Fruit fly (Drosophila melanogaster) whole organism, embryonic: ENCODE data around the gene CG7970.

Experiments used
- CG12942 ChIP-seq: fragments of 200-800 bp; sonication (Bioruptor generic); optimal IDR thresholded peaks from 3 replicates; lab custom pipeline; 2016; ENCODE audit warnings: missing biosample characterization, missing genetic modification characterization
- CG14667 ChIP-seq: fragments of 200-800 bp; sonication (Bioruptor generic); IDR thresholded peaks from 2 replicates; pipeline ENCODE4 v1.3.6; 2022; ENCODE audit warnings: missing biosample characterization, missing genetic modification characterization
- CG14860 ChIP-seq: fragments of 200-800 bp; sonication (Bioruptor generic); IDR thresholded peaks from 3 replicates; pipeline ENCODE4 v1.3.6; 2022; ENCODE audit warnings: missing biosample characterization, missing genetic modification characterization; ENCODE audit not compliant: partially characterized antibody
- CG15269 ChIP-seq: fragments of 200-800 bp; sonication (Bioruptor generic); optimal IDR thresholded peaks from 2 replicates; lab custom pipeline; 2018; ENCODE audit warnings: missing biosample characterization, mild to moderate bottlenecking, missing genetic modification characterization, moderate library complexity
- CG17802 ChIP-seq: fragments of 200-800 bp; sonication (Bioruptor generic); optimal IDR thresholded peaks from 2 replicates; lab custom pipeline; 2018; ENCODE audit warnings: missing biosample characterization, mild to moderate bottlenecking, missing genetic modification characterization, moderate library complexity
- CG18262 ChIP-seq: fragments of 200-800 bp; optimal IDR thresholded peaks from 3 replicates; lab custom pipeline; 2019; ENCODE audit warnings: missing biosample characterization, mild to moderate bottlenecking, missing genetic modification characterization, moderate library complexity
- CG18764 ChIP-seq: fragments of 200-800 bp; sonication (Bioruptor generic); optimal IDR thresholded peaks from 3 replicates; lab custom pipeline; 2016; ENCODE audit warnings: missing biosample characterization, missing genetic modification characterization
- CG2202 ChIP-seq: fragments of 200-800 bp; sonication (Bioruptor generic); optimal IDR thresholded peaks from 2 replicates; lab custom pipeline; 2018; ENCODE audit warnings: missing biosample characterization, mild to moderate bottlenecking, missing genetic modification characterization
- CG32767 ChIP-seq: fragments of 200-800 bp; sonication (Bioruptor generic); IDR thresholded peaks from 2 replicates; pipeline ENCODE4 v1.3.6; 2022; ENCODE audit warnings: missing biosample characterization, missing genetic modification characterization
- CG4404 ChIP-seq: fragments of 200-800 bp; sonication (Bioruptor generic); IDR thresholded peaks from 2 replicates; pipeline ENCODE4 v1.3.6; 2022; ENCODE audit warnings: missing biosample characterization, missing genetic modification characterization
- CG6272 ChIP-seq: fragments of 200-800 bp; sonication (Bioruptor generic); IDR thresholded peaks from 2 replicates; pipeline ENCODE4 v1.3.6; 2022; ENCODE audit warnings: missing biosample characterization, missing genetic modification characterization
- CG6683 ChIP-seq: fragments of 200-800 bp; sonication (Bioruptor generic); optimal IDR thresholded peaks from 2 replicates; lab custom pipeline; 2017; ENCODE audit warnings: missing biosample characterization, mild to moderate bottlenecking, missing genetic modification characterization, missing genetic modification reagents
- CG6689 ChIP-seq: fragments of 200-800 bp; sonication (Bioruptor generic); IDR thresholded peaks from 2 replicates; pipeline ENCODE4 v1.3.6; 2022; ENCODE audit warnings: missing biosample characterization, missing genetic modification characterization
- CG6813 ChIP-seq: fragments of 200-800 bp; sonication (Bioruptor generic); optimal IDR thresholded peaks from 2 replicates; lab custom pipeline; 2017; ENCODE audit warnings: missing biosample characterization, missing genetic modification characterization, mild to moderate bottlenecking, moderate library complexity, missing genetic modification reagents
- CG7839 ChIP-seq: fragments of 200-800 bp; sonication (Bioruptor generic); optimal IDR thresholded peaks from 3 replicates; lab custom pipeline; 2018; ENCODE audit warnings: missing biosample characterization, mild to moderate bottlenecking, missing genetic modification characterization, moderate library complexity
- CG8478 ChIP-seq: fragments of >200 bp; optimal IDR thresholded peaks from 2 replicates; lab custom pipeline; 2018
- CG8944 ChIP-seq: fragments of 200-800 bp; sonication (Bioruptor generic); optimal IDR thresholded peaks from 3 replicates; lab custom pipeline; 2016; ENCODE audit warnings: missing biosample characterization, missing genetic modification characterization
- CG9609 ChIP-seq: fragments of 200-800 bp; sonication (Bioruptor generic); optimal IDR thresholded peaks from 3 replicates; lab custom pipeline; 2016; ENCODE audit warnings: missing biosample characterization, missing genetic modification characterization
- D19A ChIP-seq: fragments of 200-800 bp; optimal IDR thresholded peaks from 3 replicates; lab custom pipeline; 2019; ENCODE audit warnings: missing biosample characterization, mild to moderate bottlenecking, missing genetic modification characterization, moderate library complexity
- D19B ChIP-seq: fragments of 200-800 bp; sonication (Bioruptor generic); optimal IDR thresholded peaks from 2 replicates; lab custom pipeline; 2017; ENCODE audit warnings: missing biosample characterization, mild to moderate bottlenecking, missing genetic modification characterization
- Dip2 ChIP-seq: fragments of 200-800 bp; sonication (Bioruptor generic); IDR thresholded peaks from 2 replicates; pipeline ENCODE4 v1.3.6; 2022; ENCODE audit warnings: missing biosample characterization, missing genetic modification characterization
- Doc2 ChIP-seq: fragments of 200-800 bp; sonication (Bioruptor generic); IDR thresholded peaks from 2 replicates; pipeline ENCODE4 v1.3.6; 2022; ENCODE audit warnings: missing biosample characterization, missing genetic modification characterization
- Eip74EF ChIP-seq, 2 experiments: fragments of 200-800 bp in 1 of 2; fragments of >200 bp in 1 of 2; sonication (Bioruptor generic) in 1 of 2; optimal IDR thresholded peaks; 2 replicates each; lab custom pipeline; 2017 to 2019; ENCODE audit warnings: missing biosample characterization in 2 of 2, missing genetic modification characterization in 2 of 2, mild to moderate bottlenecking in 1 of 2, moderate library complexity in 1 of 2
- HHEX ChIP-seq: fragments of 200-800 bp; sonication (Bioruptor generic); optimal IDR thresholded peaks from 3 replicates; lab custom pipeline; 2017; ENCODE audit warnings: missing biosample characterization, mild to moderate bottlenecking, missing genetic modification characterization, missing genetic modification reagents
- HLH3B ChIP-seq: fragments of 200-800 bp; sonication (Bioruptor generic); IDR thresholded peaks from 2 replicates; pipeline ENCODE4 v1.3.6; 2022; ENCODE audit warnings: missing biosample characterization, missing genetic modification characterization
- HLH4C ChIP-seq: fragments of 200-800 bp; sonication (Bioruptor generic); IDR thresholded peaks from 3 replicates; pipeline ENCODE4 v1.3.6; 2022; ENCODE audit warnings: missing biosample characterization, missing genetic modification characterization; ENCODE audit not compliant: partially characterized antibody
- Max ChIP-seq: fragments of 200-800 bp; sonication (Bioruptor generic); optimal IDR thresholded peaks from 2 replicates; lab custom pipeline; 2016; ENCODE audit warnings: missing biosample characterization, mild to moderate bottlenecking, missing genetic modification characterization
- Nf-YC ChIP-seq: fragments of 200-800 bp; optimal IDR thresholded peaks from 3 replicates; lab custom pipeline; 2019; ENCODE audit warnings: missing biosample characterization, mild to moderate bottlenecking, missing genetic modification characterization, moderate library complexity
- Sin3A ChIP-seq: fragments of >200 bp; optimal IDR thresholded peaks from 2 replicates; lab custom pipeline; 2018
- Taf1 ChIP-seq: fragments of 200-800 bp; sonication (Bioruptor generic); IDR thresholded peaks from 2 replicates; pipeline ENCODE4 v1.3.6; 2022; ENCODE audit warnings: missing biosample characterization, missing genetic modification characterization
- Tbp ChIP-seq: fragments of >200 bp; optimal IDR thresholded peaks from 2 replicates; lab custom pipeline; 2018; ENCODE audit warnings: missing biosample characterization, missing genetic modification characterization
- abd-A ChIP-seq: fragments of 200-800 bp; sonication (Bioruptor generic); optimal IDR thresholded peaks from 3 replicates; lab custom pipeline; 2019; ENCODE audit warnings: missing biosample characterization, mild to moderate bottlenecking, missing genetic modification characterization, moderate library complexity
- al ChIP-seq: fragments of 200-800 bp; sonication (Bioruptor generic); IDR thresholded peaks from 2 replicates; pipeline ENCODE4 v1.3.6; 2022; ENCODE audit warnings: missing biosample characterization, missing genetic modification characterization
- bab2 ChIP-seq: fragments of 200-800 bp; sonication (Bioruptor generic); optimal IDR thresholded peaks from 2 replicates; lab custom pipeline; 2016; ENCODE audit warnings: missing biosample characterization, missing genetic modification characterization
- bigmax ChIP-seq: fragments of 200-800 bp; sonication (Bioruptor generic); optimal IDR thresholded peaks from 2 replicates; lab custom pipeline; 2018; ENCODE audit warnings: missing biosample characterization, mild to moderate bottlenecking, missing genetic modification characterization
- caup ChIP-seq: fragments of 200-800 bp; sonication (Bioruptor generic); optimal IDR thresholded peaks from 3 replicates; lab custom pipeline; 2017; ENCODE audit warnings: missing biosample characterization, mild to moderate bottlenecking, missing genetic modification characterization, moderate library complexity; ENCODE audit not compliant: severe bottlenecking
- chm ChIP-seq: fragments of 200-800 bp; sonication (Bioruptor generic); IDR thresholded peaks from 2 replicates; pipeline ENCODE4 v1.3.6; 2022; ENCODE audit warnings: missing biosample characterization, missing genetic modification characterization
- da ChIP-seq: fragments of 200-800 bp; sonication (Bioruptor generic); optimal IDR thresholded peaks from 2 replicates; lab custom pipeline; 2016; ENCODE audit warnings: missing biosample characterization, missing genetic modification characterization
- dm ChIP-seq: fragments of 200-800 bp; sonication (Bioruptor generic); optimal IDR thresholded peaks from 3 replicates; lab custom pipeline; 2016; ENCODE audit warnings: missing biosample characterization, missing genetic modification characterization
- ems ChIP-seq: fragments of 200-800 bp; sonication (Bioruptor generic); optimal IDR thresholded peaks from 3 replicates; lab custom pipeline; 2016; ENCODE audit warnings: missing biosample characterization, missing genetic modification characterization
- fd96Cb ChIP-seq: fragments of 200-800 bp; sonication (Bioruptor generic); optimal IDR thresholded peaks from 2 replicates; lab custom pipeline; 2018; ENCODE audit warnings: missing biosample characterization, mild to moderate bottlenecking, missing genetic modification characterization, moderate library complexity
- gem ChIP-seq: fragments of 200-800 bp; sonication (Bioruptor generic); optimal IDR thresholded peaks from 2 replicates; lab custom pipeline; 2019; ENCODE audit warnings: missing biosample characterization, mild to moderate bottlenecking, missing genetic modification characterization, moderate library complexity
- lola ChIP-seq, 3 experiments: fragments of >200 bp in 2 of 3; fragments of 200-800 bp in 1 of 3; sonication (Bioruptor generic) in 1 of 3; optimal IDR thresholded peaks; 2 replicates each; lab custom pipeline; 2017 to 2019; ENCODE audit warnings: missing biosample characterization in 3 of 3, missing genetic modification characterization in 3 of 3, mild to moderate bottlenecking in 1 of 3, moderate library complexity in 1 of 3
- maf-S ChIP-seq: fragments of 200-800 bp; sonication (Bioruptor generic); optimal IDR thresholded peaks from 2 replicates; lab custom pipeline; 2016; ENCODE audit warnings: missing biosample characterization, missing genetic modification characterization
- nerfin-1 ChIP-seq: fragments of 200-800 bp; sonication (Bioruptor generic); optimal IDR thresholded peaks from 3 replicates; lab custom pipeline; 2019; ENCODE audit warnings: missing biosample characterization, mild to moderate bottlenecking, missing genetic modification characterization, moderate library complexity
- pfk ChIP-seq: fragments of 200-800 bp; sonication (Bioruptor generic); optimal IDR thresholded peaks from 2 replicates; lab custom pipeline; 2018; ENCODE audit warnings: missing biosample characterization, mild to moderate bottlenecking, missing genetic modification characterization, moderate library complexity
- sc ChIP-seq, 3 experiments: fragments of >200 bp in 2 of 3; fragments of 200-800 bp in 1 of 3; sonication (Bioruptor generic) in 1 of 3; optimal IDR thresholded peaks; 2 replicates in 2 of 3; 3 replicates in 1 of 3; lab custom pipeline; 2017; ENCODE audit warnings: mild to moderate bottlenecking in 1 of 3, missing biosample characterization in 1 of 3, missing genetic modification characterization in 1 of 3, missing genetic modification reagents in 1 of 3
- tna ChIP-seq: fragments of 200-800 bp; sonication (Bioruptor generic); IDR thresholded peaks from 2 replicates; pipeline ENCODE4 v1.3.6; 2022; ENCODE audit warnings: missing biosample characterization, missing genetic modification characterization; ENCODE audit not compliant: partially characterized antibody
- usp ChIP-seq: fragments of >200 bp; optimal IDR thresholded peaks from 2 replicates; lab custom pipeline; 2017; ENCODE audit warnings: missing biosample characterization, missing genetic modification characterization
- wdn ChIP-seq: fragments of 200-800 bp; sonication (Bioruptor generic); IDR thresholded peaks from 2 replicates; pipeline ENCODE4 v1.3.6; 2022; ENCODE audit warnings: missing biosample characterization, missing genetic modification characterization

The CG7970 gene

DNA sequence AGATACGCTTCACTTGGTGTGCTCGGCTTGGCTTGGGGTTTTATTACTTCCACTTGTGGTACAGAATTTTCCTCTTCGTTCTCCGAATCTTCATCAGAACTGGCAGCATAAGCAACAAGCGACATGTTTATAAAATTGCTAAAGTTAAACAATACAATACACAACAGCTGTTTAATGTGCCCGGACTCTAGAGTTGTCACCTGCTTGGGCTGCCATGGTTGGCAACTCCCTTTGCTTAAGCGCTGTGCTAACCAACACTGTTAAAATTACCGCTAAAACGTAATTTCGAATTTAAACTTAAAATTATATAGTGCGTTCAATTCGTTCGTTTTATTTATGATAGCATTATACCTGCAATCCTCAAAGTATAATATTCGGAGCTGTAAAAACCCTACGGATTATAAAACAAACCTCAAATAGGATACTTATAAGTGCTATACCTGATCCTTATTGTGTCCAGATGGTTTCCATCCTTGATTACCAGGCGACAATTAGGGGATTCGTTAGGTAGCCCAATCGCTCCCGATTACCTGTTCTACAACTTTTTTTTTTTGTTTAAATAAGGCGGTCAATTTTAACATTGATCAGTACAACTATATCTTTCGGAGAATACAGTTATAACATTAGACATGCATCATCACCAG lies 5.2 kb upstream of the CG7970 start, which contains the start of the genes CG17249 and Bro (continued):
- TF ChIP-seq dm (GFP tag; lab: Kevin White, UChicago) (peak; percentile 39), nerfin-1 (tag; lab: Kevin White, UChicago) (no peak), HLH3B (GFP tag; lab: Robert Waterston, UW) (no peak), CG6683 (no peak), maf-S (peak; percentile 32), CG6272 (no peak), CG7839 (tag; lab: Kevin White, UChicago) (no peak), CG18262 (tag; lab: Kevin White, UChicago) (no peak), CG2202 (tag; lab: Kevin White, UChicago) (no peak), Doc2 (GFP tag; lab: Robert Waterston, UW) (no peak), CG12942 (GFP tag; lab: Kevin White, UChicago) (peak; percentile 9), CG8944 (peak; percentile 9), pfk (GFP tag; lab: Kevin White, UChicago) (no peak), da (GFP tag; lab: Kevin White, UChicago) (no peak), CG6689 (GFP tag; lab: Robert Waterston, UW) (no peak), abd-A (no peak), CG32767 (GFP tag; lab: Robert Waterston, UW) (0 out of 2 replicates have a peak, but pooled peaks have one; percentile 11), tna (no peak), CG6813 (no peak), Sin3A (lab: Kevin White, UChicago) (peak; percentile 50), HHEX (GFP tag; lab: Kevin White, UChicago) (no peak), chm (GFP tag; lab: Robert Waterston, UW) (no peak), CG4404 (GFP tag; lab: Robert Waterston, UW) (no peak), gem (no peak), al (no peak), D19B (no peak), HLH4C (no peak), Max (GFP tag; lab: Kevin White, UChicago) (peak; percentile 13), CG15269 (tag; lab: Kevin White, UChicago) (no peak), CG14860 (GFP tag; lab: Robert Waterston, UW) (no peak), CG9609 (peak; percentile 50), bigmax (GFP tag; lab: Kevin White, UChicago) (no peak), wdn (GFP tag; lab: Robert Waterston, UW) (no peak), D19A (tag; lab: Kevin White, UChicago) (no peak), CG17802 (tag; lab: Kevin White, UChicago) (no peak), lola (GFP tag; optimal IDR thresholded peaks at IDR 0.05; lab: Kevin White, UChicago) (no peak), Dip2 (GFP tag; lab: Robert Waterston, UW) (no peak), ems (peak; percentile 17), CG8478 (lab: Kevin White, UChicago) (no peak), Nf-YC (tag; lab: Kevin White, UChicago) (no peak), caup (GFP tag; lab: Kevin White, UChicago) (no peak), CG18764 (GFP tag; lab: Kevin White, UChicago) (no peak), sc (optimal IDR thresholded peaks at IDR 0.05; lab: Kevin White, UChicago) (no peak), sc (GFP tag; optimal IDR thresholded peaks at IDR 0.05; lab: Kevin White, UChicago) (no peak), CG14667 (no peak), Taf1 (no peak), usp (no peak), Eip74EF (GFP tag; optimal IDR thresholded peaks at IDR 0.05; lab: Kevin White, UChicago) (no peak), bab2 (peak; percentile 14), fd96Cb (tag; lab: Kevin White, UChicago) (no peak), Tbp (GFP tag; lab: Kevin White, UChicago) (no peak)
